Fruit fly (Drosophila melanogaster) whole organism, pupa: ENCODE results near the gene Rap1.

Experiments used
- CG12605 ChIP-seq: fragments of 200-800 bp; sonication (Bioruptor generic); IDR thresholded peaks from 2 replicates; pipeline ENCODE4 v1.3.6; 2022; ENCODE audit warnings: missing biosample characterization, missing genetic modification characterization
- CG13204 ChIP-seq: fragments of 200-800 bp; sonication (Bioruptor generic); optimal IDR thresholded peaks from 2 replicates; lab custom pipeline; 2018; ENCODE audit warnings: missing biosample characterization, mild to moderate bottlenecking, missing genetic modification characterization, moderate library complexity
- CG17806 ChIP-seq: fragments of 200-800 bp; sonication (Bioruptor generic); optimal IDR thresholded peaks from 2 replicates; lab custom pipeline; 2018; ENCODE audit warnings: missing biosample characterization, mild to moderate bottlenecking, missing genetic modification characterization, moderate library complexity
- CG32121 ChIP-seq: fragments of 200-800 bp; sonication (Bioruptor generic); IDR thresholded peaks from 2 replicates; pipeline ENCODE4 v1.3.6; 2022; ENCODE audit warnings: missing biosample characterization, missing genetic modification characterization
- CG34367 ChIP-seq: fragments of 200-800 bp; sonication (Bioruptor generic); optimal IDR thresholded peaks from 2 replicates; lab custom pipeline; 2018; ENCODE audit warnings: missing biosample characterization, mild to moderate bottlenecking, missing genetic modification characterization
- CG4496 ChIP-seq: fragments of 200-800 bp; sonication (Bioruptor generic); IDR thresholded peaks from 3 replicates; pipeline ENCODE4 v1.3.6; 2022; ENCODE audit warnings: missing biosample characterization, missing genetic modification characterization
- CG8159 ChIP-seq: fragments of 200-800 bp; sonication (Bioruptor generic); optimal IDR thresholded peaks from 3 replicates; lab custom pipeline; 2018; ENCODE audit warnings: missing biosample characterization, mild to moderate bottlenecking, missing genetic modification characterization, moderate library complexity
- CG8301 ChIP-seq: fragments of 200-800 bp; sonication (Bioruptor generic); optimal IDR thresholded peaks from 2 replicates; lab custom pipeline; 2018; ENCODE audit warnings: missing biosample characterization, mild to moderate bottlenecking, missing genetic modification characterization
- EcR ChIP-seq: fragments of 200-800 bp; sonication (Bioruptor generic); optimal IDR thresholded peaks from 3 replicates; lab custom pipeline; 2019; ENCODE audit warnings: missing biosample characterization, missing genetic modification characterization, mild to moderate bottlenecking, moderate library complexity, missing genetic modification reagents
- Pif1A ChIP-seq: fragments of 200-800 bp; sonication (Bioruptor generic); optimal IDR thresholded peaks from 3 replicates; lab custom pipeline; 2016; ENCODE audit warnings: missing biosample characterization, missing genetic modification characterization
- gl ChIP-seq: fragments of 200-800 bp; sonication (Bioruptor generic); optimal IDR thresholded peaks from 2 replicates; lab custom pipeline; 2018; ENCODE audit warnings: missing biosample characterization, mild to moderate bottlenecking, missing genetic modification characterization

DNA sequence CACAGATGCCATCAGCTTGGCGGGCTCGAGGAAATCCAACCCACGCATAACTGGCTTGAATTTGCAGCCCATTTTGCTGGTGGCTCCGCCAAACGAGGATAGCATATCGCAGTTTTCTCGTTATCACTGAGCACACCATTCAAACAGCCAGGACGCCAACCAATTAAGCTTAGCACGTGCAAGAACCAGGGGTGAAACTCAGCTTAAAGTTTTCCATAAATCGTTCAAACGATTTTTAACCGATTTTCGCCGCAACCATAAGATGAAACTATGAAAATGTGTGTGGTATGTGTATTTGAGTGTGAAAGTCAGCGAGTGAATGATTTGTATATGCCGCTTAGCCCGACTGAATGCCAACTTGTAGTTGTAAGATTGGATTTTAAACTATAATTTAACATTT lies 28.9 kb upstream of the Rap1 start:
- TF ChIP-seq CG32121 (GFP tag; lab: Robert Waterston, UW), result no peak
- TF ChIP-seq CG12605, result no peak
- no peak for TF ChIP-seq CG34367 (tag; lab: Kevin White, UChicago)
- no peak for TF ChIP-seq gl (tag; lab: Kevin White, UChicago)
- TF ChIP-seq CG13204 (GFP tag; lab: Kevin White, UChicago), result no peak
- TF ChIP-seq CG8301, result no peak
- TF ChIP-seq CG4496 (GFP tag; lab: Robert Waterston, UW), result peak; percentile 25; the same call in 1 of the 3 replicates
- TF ChIP-seq EcR (GFP tag; lab: Kevin White, UChicago), result no peak
- no peak for TF ChIP-seq CG17806
- no peak for TF ChIP-seq Pif1A
- TF ChIP-seq CG8159 (tag; lab: Kevin White, UChicago), result no peak
